Fruit fly (Drosophila melanogaster): ENCODE results near the gene eIF4E3.

DNA sequence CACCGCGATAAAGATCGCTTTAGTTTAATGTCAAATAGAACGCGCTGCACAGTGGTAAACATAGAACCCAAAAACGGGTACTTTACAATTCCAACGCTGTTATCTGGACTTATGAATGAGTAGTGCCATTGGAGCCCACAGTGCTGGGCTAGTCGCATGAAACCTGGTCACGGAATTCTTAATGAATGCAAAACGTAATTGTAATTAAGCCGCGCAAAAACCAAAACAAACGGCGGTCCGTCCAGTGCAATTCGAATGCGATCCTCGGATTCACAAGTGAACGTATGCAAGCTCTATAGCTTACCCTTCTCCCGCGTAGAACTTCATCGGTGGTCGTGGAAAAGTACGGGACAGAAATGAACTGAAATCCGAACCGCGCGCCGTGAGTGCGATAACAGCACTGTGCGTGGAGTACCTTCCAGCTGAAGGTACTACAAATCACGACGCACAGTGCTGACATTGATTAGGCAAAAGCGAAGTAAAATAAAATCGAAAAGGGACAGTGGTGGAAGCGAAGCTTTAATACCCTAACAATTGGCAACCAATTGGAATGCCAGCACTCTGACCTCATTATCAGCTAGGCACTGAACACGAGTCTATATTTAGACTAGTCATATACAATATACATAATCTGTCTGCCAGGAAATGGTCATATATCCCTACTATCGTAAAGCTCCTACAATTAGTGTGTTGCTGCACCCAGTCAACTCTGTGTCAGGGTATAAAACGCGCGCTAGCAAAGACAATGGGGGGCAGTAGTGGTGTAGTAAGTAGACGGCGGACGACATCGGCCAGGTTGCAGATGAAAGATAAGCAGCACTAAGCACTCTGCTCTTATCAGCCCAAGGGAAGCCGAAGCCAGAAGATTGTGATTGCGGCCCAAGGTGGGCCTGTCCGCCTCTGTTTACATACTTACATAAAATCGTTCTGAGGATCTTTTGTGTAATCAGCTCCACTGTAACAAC, 43.5 kb upstream of the eIF4E3 start:
- TF ChIP-seq CG8478 (optimal IDR thresholded peaks at IDR 0.05) (no peak), CTCF (optimal IDR thresholded peaks at IDR 0.05) (no peak)

Data from S2 (cell line).